Worm (Caenorhabditis elegans): ENCODE data around the gene T09F5.10.
"Not testable (repeated sequence)": the region's sequence is repeated elsewhere in the genome, so short reads cannot be mapped to it uniquely, and the experiment has no call there.

The T09F5.10 gene

DNA sequence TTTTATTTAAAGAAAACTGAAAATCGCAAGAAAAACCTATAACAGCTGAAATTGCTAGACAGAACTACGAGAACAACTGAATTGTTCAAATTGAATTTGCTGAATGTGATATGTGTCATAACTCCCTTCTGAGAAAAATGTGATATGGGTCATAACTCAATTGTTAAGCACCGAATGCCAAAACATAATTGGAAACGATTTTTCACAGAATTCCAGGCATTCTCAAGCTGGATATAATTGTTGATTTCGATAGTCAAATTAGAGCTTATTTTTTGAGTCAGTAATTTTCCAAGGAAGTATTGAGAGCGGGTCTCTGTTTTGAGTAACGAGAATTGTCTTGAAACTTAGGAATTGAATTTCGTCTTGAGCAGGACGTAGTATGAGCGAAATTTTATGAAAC, 2.0 kb downstream of the T09F5.10 start:
- TF ChIP-seq unc-62 (GFP tag; optimal IDR thresholded peaks at IDR 0.05): no peak

- TF ChIP-seq unc-62 (GFP tag; optimal IDR thresholded peaks at IDR 0.05): no peak
Observed at ce11 chrV:15182407-15182806, 2.5 kb downstream of the T09F5.10 start, which contains the start of gene fbxa-84. TSS of gene fbxa-84 (plus strand) at chrV:15182440.

DNA sequence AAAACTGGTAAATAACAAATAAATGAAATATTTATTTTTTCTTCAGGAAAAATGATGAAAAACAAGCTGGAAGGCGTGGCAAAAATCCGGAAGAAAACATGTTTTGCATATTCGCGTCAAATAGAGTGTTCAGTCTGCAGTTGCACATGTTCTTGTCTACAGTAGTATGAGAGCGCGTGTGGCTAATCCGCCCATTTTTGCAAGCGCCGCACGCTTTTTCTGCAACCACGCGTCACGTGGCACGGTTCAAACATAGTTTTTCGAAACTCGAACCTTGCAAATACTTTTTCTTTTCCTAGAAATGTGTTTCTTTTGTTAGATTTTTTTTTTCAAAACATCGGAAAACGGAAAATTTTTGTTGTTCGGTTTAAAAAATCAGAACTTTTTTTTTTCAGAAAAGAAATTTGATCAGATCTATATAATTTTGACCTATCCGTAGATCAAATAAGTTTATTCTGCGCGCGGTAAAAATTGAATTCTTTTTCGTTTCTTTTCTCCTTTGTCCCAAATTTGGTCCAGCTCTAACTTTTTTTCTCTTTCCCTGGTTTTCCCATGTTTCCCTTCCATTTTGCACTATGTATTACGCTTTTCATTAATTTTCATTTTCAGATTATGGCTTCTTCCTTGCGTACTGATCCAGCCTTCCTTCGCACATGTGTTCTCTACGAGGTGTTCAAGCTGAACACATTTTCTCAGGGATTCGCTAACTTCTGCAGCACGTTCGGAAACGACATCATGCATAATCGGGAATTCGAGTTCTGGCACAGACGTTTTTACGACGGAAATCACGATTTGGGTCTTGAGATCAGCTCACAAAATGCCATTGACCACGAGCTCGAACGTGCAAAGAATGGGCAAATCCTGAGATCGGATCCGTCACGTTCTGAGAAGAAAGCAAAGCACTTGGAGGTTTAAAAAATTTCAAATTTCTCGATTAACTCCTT, 4.5 kb downstream of the T09F5.10 start, which contains the start of gene Y75B12B.1:
TSS of gene Y75B12B.1 (plus strand) at position 603 of the 944 bp plus-strand sequence.
- no peak for TF ChIP-seq unc-62 (GFP tag; optimal IDR thresholded peaks at IDR 0.05)

DNA sequence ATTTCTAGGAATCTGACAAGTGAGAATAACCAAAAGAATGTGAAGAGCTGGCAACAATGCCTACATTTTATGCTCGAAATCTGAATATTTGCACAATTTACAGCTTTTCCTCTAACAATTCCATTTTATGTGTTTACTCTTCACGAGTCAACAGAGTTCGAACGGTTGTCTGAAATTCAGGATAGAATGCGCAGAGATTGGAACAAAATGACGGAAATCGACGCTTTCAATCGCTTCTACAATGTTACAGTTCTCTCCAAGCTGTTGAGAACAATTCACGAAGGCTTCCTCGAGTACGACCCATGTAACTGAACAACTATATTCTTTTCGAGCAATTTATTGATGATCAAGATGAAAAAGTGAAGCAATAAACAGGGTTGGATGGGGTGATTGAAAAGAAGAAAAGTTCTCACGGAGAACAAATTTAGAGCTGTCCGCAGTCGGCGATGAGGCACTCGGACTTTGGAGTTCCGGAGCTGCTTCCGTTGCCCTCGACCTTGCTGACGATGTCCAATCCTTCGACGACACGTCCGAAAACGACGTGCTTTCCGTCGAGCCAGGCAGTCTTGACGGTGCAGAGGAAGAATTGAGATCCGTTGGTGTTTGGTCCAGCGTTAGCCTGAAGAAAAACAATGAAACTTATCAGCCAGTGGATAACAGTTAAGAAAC, 6.5 kb downstream of the T09F5.10 start, which contains the start of gene Y75B12B.3:
TSS of gene Y75B12B.3 (minus strand) at position 21 of the 669 bp plus-strand sequence.
- TF ChIP-seq unc-62 (GFP tag; optimal IDR thresholded peaks at IDR 0.05): no peak

- no peak for TF ChIP-seq unc-62 (GFP tag; optimal IDR thresholded peaks at IDR 0.05)
Observed at ce11 chrV:15187083-15188057, 7.5 kb downstream of the T09F5.10 start, which contains the start of the genes cyn-7 and bath-36. TSS of gene cyn-7 (minus strand) at chrV:15187378. TSS of gene bath-36 (plus strand) at chrV:15187888.

- TF ChIP-seq unc-62 (GFP tag; optimal IDR thresholded peaks at IDR 0.05): no peak
Observed at ce11 chrV:15189567-15189966, 9.7 kb downstream of the T09F5.10 start, which contains the start of gene cyn-3. TSS of gene cyn-3 (plus strand) at chrV:15189927.

DNA sequence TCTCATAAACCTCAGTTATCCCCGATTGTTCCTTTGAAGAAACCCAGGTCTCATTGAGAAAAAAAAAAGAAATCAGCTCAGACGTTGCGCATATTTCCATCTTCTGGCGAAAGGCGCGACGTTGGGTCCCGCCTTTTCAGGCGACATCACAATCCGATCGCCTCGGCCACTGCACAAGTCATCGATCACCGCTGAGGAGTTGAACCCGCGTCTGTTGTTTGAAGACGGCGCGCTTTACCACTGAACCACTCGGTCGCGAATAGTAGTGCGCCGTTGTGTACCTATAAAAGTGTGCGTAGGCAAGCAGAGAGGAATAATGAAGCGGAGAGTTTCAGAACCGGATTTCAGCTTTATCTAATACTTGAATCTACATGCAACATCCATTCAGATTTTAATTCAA, 11.0 kb downstream of the T09F5.10 start, which contains the start of gene Y75B12B.11:
TSS of gene Y75B12B.11 (plus strand) at position 394 of the 400 bp plus-strand sequence.
- no peak for TF ChIP-seq unc-62 (GFP tag; optimal IDR thresholded peaks at IDR 0.05)

DNA sequence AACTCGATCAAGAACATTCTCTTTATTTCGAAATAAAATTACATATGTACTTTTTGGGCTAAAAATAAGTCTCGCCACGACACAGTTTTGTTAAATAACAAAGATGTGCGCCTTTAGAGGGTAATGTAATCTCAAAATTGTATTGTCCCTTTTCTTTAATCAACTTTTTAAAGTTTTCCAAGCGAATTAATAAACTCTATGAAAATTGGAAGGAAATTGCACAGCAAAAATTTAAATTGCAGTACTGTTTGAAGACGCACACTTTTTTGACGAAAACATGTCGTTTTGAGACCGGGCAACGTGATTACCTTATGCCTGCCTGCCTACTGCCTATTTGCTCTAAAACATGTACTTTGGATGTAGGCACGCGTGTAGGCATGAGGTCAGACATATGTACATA, 12.1 kb downstream of the T09F5.10 start:
- TF ChIP-seq unc-62 (GFP tag; optimal IDR thresholded peaks at IDR 0.05): no peak

ce11 chrV:15192377-15192776, 12.5 kb downstream of the T09F5.10 start, which contains the start of gene plc-2:
TSS of gene plc-2 (plus strand) at chrV:15192572.
- no peak for TF ChIP-seq unc-62 (GFP tag; optimal IDR thresholded peaks at IDR 0.05)

- no peak for TF ChIP-seq unc-62 (GFP tag; optimal IDR thresholded peaks at IDR 0.05)
Observed at ce11 chrV:15193909-15194308, 14.1 kb downstream of the T09F5.10 start, which contains the start of gene Y75B12B.13. TSS of gene Y75B12B.13 (minus strand) at chrV:15194009.

ce11 chrV:15197955-15198354, 18.1 kb downstream of the T09F5.10 start, which contains the start of gene srw-1:
TSS of gene srw-1 (plus strand) at chrV:15198255.
- TF ChIP-seq unc-62 (GFP tag; optimal IDR thresholded peaks at IDR 0.05): no peak

DNA sequence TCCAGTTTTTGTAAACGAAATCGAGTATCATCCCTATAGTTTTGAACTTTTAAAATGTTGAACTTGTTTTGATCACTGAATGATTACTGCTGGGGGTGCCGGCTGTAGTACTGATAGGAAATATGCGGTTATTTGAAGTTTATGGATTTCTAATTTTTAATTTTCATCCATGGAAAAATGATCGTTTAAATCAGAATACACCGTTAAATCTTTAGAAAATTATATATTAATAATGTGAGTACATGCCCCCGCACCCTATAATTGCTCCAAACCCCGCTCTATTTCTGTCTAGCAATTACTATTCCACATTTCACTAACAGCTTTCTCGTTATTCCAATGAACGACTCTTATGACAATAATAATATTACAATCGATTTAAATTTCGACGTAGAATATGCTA, 19.9 kb downstream of the T09F5.10 start, which contains the start of gene Y75B12B.10:
TSS of gene Y75B12B.10 (plus strand) at position 301 of the 400 bp plus-strand sequence.
- TF ChIP-seq unc-62 (GFP tag; optimal IDR thresholded peaks at IDR 0.05): no peak

ce11 chrV:15207681-15208080, 27.8 kb downstream of the T09F5.10 start, which contains the start of gene C41G6.12:
TSS of gene C41G6.12 (minus strand) at chrV:15207781.
- TF ChIP-seq unc-62 (GFP tag; optimal IDR thresholded peaks at IDR 0.05): not testable (repeated sequence)

DNA sequence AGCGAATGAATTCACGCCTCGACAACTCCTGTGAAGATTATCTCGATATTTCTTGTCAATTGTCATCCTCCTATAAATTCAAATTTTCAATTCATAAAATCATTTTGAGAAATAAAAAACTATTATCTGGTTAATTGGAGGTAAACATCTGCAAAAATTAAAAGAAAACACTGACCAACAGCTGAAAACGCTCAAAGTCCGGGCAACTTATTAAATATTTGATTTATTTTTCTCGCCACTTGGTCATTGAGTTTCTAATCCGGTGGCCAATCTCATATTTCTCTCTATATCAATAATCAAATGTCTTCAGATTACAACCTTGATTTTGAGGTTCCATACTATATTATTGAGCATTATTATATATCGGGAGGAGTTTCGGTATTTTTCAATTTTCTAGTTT, 32.0 kb downstream of the T09F5.10 start, which contains the start of gene sri-24:
TSS of gene sri-24 (plus strand) at position 301 of the 400 bp plus-strand sequence.
- not testable (repeated sequence) for TF ChIP-seq unc-62 (GFP tag; optimal IDR thresholded peaks at IDR 0.05)

All from whole organism, dauer.